Worm (Caenorhabditis elegans) whole organism, L2 larva: Measurements from ENCODE around the gene srw-118.
A peak's percentile ranks its signal among the peaks of the same experiment; 100 is the strongest.

ENCODE experiments used
- C34F6.9 ChIP-seq: fragments of 150-350 bp; optimal IDR thresholded peaks from 2 replicates; lab custom pipeline; 2014; ENCODE audit warnings: missing biosample characterization, missing genetic modification characterization
- F13H6.1 ChIP-seq: sonication (generic microtip); optimal IDR thresholded peaks from 2 replicates; lab custom pipeline; 2016; ENCODE audit warnings: missing genetic modification characterization, missing compliant biosample characterization
- Y55F3AM.14 ChIP-seq: fragments of 200-800 bp; sonication (Bioruptor generic); optimal IDR thresholded peaks from 2 replicates; lab custom pipeline; 2018; ENCODE audit warnings: mild to moderate bottlenecking, missing genetic modification characterization, missing compliant biosample characterization
- ZK546.5 ChIP-seq: sonication (generic microtip); optimal IDR thresholded peaks from 2 replicates; lab custom pipeline; 2017; ENCODE audit warnings: missing biosample characterization, missing genetic modification characterization
- alr-1 ChIP-seq: fragments of 150-350 bp; optimal IDR thresholded peaks from 2 replicates; lab custom pipeline; 2014; ENCODE audit warnings: missing biosample characterization, missing genetic modification characterization
- aly-2 ChIP-seq: fragments of 150-350 bp; optimal IDR thresholded peaks from 2 replicates; lab custom pipeline; 2014; ENCODE audit warnings: missing biosample characterization, missing genetic modification characterization
- blmp-1 ChIP-seq: sonication (generic microtip); optimal IDR thresholded peaks from 2 replicates; lab custom pipeline; 2017; ENCODE audit warnings: missing genetic modification characterization, mild to moderate bottlenecking, missing compliant biosample characterization, antibody characterized with exemption, moderate library complexity; ENCODE audit not compliant: insufficient read depth
- ceh-16 ChIP-seq: fragments of 150-350 bp; optimal IDR thresholded peaks from 2 replicates; lab custom pipeline; 2014; ENCODE audit warnings: missing biosample characterization, missing genetic modification characterization
- dmd-4 ChIP-seq: sonication (generic microtip); optimal IDR thresholded peaks from 2 replicates; lab custom pipeline; 2017; ENCODE audit warnings: missing biosample characterization, missing genetic modification characterization
- egl-27 ChIP-seq: sonication (generic microtip); optimal IDR thresholded peaks from 3 replicates; lab custom pipeline; 2017; ENCODE audit warnings: missing biosample characterization, missing genetic modification reagents, missing genetic modification characterization
- elt-1 ChIP-seq: fragments of 150-350 bp; optimal IDR thresholded peaks from 2 replicates; lab custom pipeline; 2014; ENCODE audit warnings: missing biosample characterization, missing genetic modification characterization
- elt-3 ChIP-seq: sonication (generic microtip); optimal IDR thresholded peaks from 2 replicates; lab custom pipeline; 2017; ENCODE audit warnings: missing biosample characterization, missing genetic modification characterization
- fos-1 ChIP-seq: fragments of 150-350 bp; optimal IDR thresholded peaks from 2 replicates; lab custom pipeline; 2014; ENCODE audit warnings: missing biosample characterization, missing genetic modification characterization
- gmeb-1 ChIP-seq: fragments of 150-350 bp; optimal IDR thresholded peaks from 2 replicates; lab custom pipeline; 2014; ENCODE audit warnings: missing biosample characterization, missing genetic modification characterization
- lin-11 ChIP-seq: fragments of 150-350 bp; sonication (generic microtip); optimal IDR thresholded peaks from 2 replicates; lab custom pipeline; 2014; ENCODE audit warnings: missing biosample characterization, missing genetic modification characterization, inconsistent platforms, mixed read lengths
- lin-13 ChIP-seq: fragments of 150-350 bp; optimal IDR thresholded peaks from 2 replicates; lab custom pipeline; 2014; ENCODE audit warnings: missing biosample characterization, missing genetic modification reagents, missing genetic modification characterization
- mdl-1 ChIP-seq, 2 experiments: fragments of 150-350 bp in 1 of 2; sonication (generic microtip) in 1 of 2; optimal IDR thresholded peaks; 2 replicates each; lab custom pipeline; 2017; ENCODE audit warnings: missing biosample characterization in 2 of 2, missing genetic modification characterization in 2 of 2
- nhr-11 ChIP-seq: fragments of 150-350 bp; optimal IDR thresholded peaks from 2 replicates; lab custom pipeline; 2014; ENCODE audit warnings: missing biosample characterization, missing genetic modification characterization
- nhr-129 ChIP-seq: fragments of 150-350 bp; optimal IDR thresholded peaks from 2 replicates; lab custom pipeline; 2014; ENCODE audit warnings: missing biosample characterization, missing genetic modification characterization
- nhr-23 ChIP-seq: fragments of 150-350 bp; optimal IDR thresholded peaks from 2 replicates; lab custom pipeline; 2014; ENCODE audit warnings: missing biosample characterization, missing genetic modification reagents, missing genetic modification characterization
- nhr-237 ChIP-seq: fragments of 150-350 bp; optimal IDR thresholded peaks from 2 replicates; lab custom pipeline; 2014; ENCODE audit warnings: missing biosample characterization, missing genetic modification characterization
- nhr-25 ChIP-seq: fragments of 150-350 bp; sonication (generic microtip); optimal IDR thresholded peaks from 3 replicates; lab custom pipeline; 2014; ENCODE audit warnings: missing biosample characterization, missing genetic modification characterization
- nhr-77 ChIP-seq: fragments of 150-350 bp; optimal IDR thresholded peaks from 2 replicates; lab custom pipeline; 2014; ENCODE audit warnings: missing biosample characterization, missing genetic modification characterization
- peb-1 ChIP-seq: fragments of 150-350 bp; optimal IDR thresholded peaks from 2 replicates; lab custom pipeline; 2014; ENCODE audit warnings: missing biosample characterization, missing genetic modification characterization
- sem-4 ChIP-seq: fragments of 150-350 bp; optimal IDR thresholded peaks from 2 replicates; lab custom pipeline; 2014; ENCODE audit warnings: missing biosample characterization, missing genetic modification reagents, missing genetic modification characterization
- skn-1 ChIP-seq: sonication (generic microtip); optimal IDR thresholded peaks from 2 replicates; lab custom pipeline; 2017; ENCODE audit warnings: missing biosample characterization, missing genetic modification characterization
- sma-9 ChIP-seq, 2 experiments: fragments of 150-350 bp in 1 of 2; sonication (generic microtip) in 1 of 2; optimal IDR thresholded peaks; 2 replicates each; lab custom pipeline; 2014 to 2016; ENCODE audit warnings: missing genetic modification characterization in 2 of 2, mild to moderate bottlenecking in 1 of 2, missing biosample characterization in 1 of 2, missing compliant biosample characterization in 1 of 2, missing genetic modification reagents in 1 of 2, moderate library complexity in 1 of 2
- snpc-4 ChIP-seq: fragments of 150-350 bp; optimal IDR thresholded peaks from 2 replicates; lab custom pipeline; 2014; ENCODE audit warnings: missing biosample characterization, missing genetic modification characterization
- unc-39 ChIP-seq: fragments of 150-350 bp; optimal IDR thresholded peaks from 2 replicates; lab custom pipeline; 2014; ENCODE audit warnings: missing biosample characterization, missing genetic modification characterization
- unc-62 ChIP-seq: fragments of 150-350 bp; optimal IDR thresholded peaks from 2 replicates; lab custom pipeline; 2014; ENCODE audit warnings: missing biosample characterization, missing genetic modification reagents, missing genetic modification characterization
- ztf-1 ChIP-seq: fragments of 200-800 bp; sonication (Bioruptor generic); conservative IDR thresholded peaks from 2 replicates; pipeline ENCODE4 v1.3.6; 2022; ENCODE audit warnings: missing genetic modification characterization, missing compliant biosample characterization
- ztf-11 ChIP-seq: sonication (generic microtip); optimal IDR thresholded peaks from 2 replicates; lab custom pipeline; 2017; ENCODE audit warnings: missing biosample characterization, missing genetic modification characterization
- ztf-4 ChIP-seq: fragments of 150-350 bp; optimal IDR thresholded peaks from 2 replicates; lab custom pipeline; 2014; ENCODE audit warnings: missing biosample characterization, missing genetic modification characterization

Gene srw-118

DNA sequence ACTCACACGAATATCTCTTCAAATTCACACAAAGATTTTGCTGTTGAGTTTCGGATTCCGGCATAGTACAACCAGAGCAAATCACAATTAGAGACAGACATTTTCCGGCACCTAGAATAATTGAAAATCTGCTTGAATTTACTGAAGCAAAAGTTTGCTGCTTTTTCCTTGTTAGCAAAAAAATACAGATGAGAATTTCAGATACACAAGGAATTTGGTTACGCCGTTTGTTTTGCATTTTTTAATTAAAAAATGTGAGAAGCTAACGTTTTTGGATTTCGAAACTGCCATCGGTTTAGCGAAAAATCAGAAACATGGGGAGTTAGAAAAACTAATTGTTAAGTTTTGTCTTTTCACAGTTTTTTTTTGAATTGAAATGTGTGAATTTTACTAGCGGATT, at the start of gene srw-118:
TSS of gene srw-118 (minus strand) at position 101 of the 400 bp plus-strand sequence.
- TF ChIP-seq nhr-25 (tag; lab: Kevin White, UChicago) (no peak), egl-27 (tag; lab: Kevin White, UChicago) (no peak), Y55F3AM.14 (no peak), elt-3 (no peak)
- TF ChIP-seq, all 48 proteins: peak for 0

DNA sequence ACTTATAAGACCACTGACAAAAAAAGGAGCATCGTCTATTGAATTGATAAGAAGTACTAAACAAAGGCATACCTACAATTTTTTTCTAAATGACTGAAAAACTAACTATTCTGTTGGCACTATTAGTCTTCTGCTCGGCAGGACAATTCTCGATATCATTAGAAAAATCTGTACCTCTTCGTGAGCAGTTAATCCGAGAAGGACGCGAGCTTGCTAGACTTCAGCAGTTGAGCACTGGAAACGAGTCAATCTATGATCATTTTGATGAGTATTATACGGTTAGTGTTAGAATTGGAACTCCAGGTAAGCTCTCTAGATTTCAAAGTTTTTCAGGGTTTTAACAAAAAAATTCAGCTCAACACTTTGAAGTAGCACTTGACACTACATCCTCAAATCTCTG, 48.3 kb upstream of the srw-118 start, which contains the start of gene asp-7:
TSS of gene asp-7 (plus strand) at position 81 of the 400 bp plus-strand sequence.
- TF ChIP-seq mdl-1 (tag; optimal IDR thresholded peaks at IDR 0.05; lab: Kevin White, UChicago) (no peak), unc-39 (tag; lab: Kevin White, UChicago) (no peak), nhr-237 (tag; lab: Kevin White, UChicago) (no peak), ztf-11 (tag; lab: Kevin White, UChicago) (no peak), skn-1 (tag; lab: Kevin White, UChicago) (no peak), nhr-11 (no peak), ZK546.5 (tag; lab: Kevin White, UChicago) (no peak), sem-4 (tag; lab: Kevin White, UChicago) (no peak), egl-27 (tag; lab: Kevin White, UChicago) (no peak), fos-1 (tag; lab: Kevin White, UChicago) (no peak), nhr-25 (tag; lab: Kevin White, UChicago) (no peak), nhr-23 (tag; lab: Kevin White, UChicago) (no peak), nhr-77 (no peak), nhr-129 (tag; lab: Kevin White, UChicago) (no peak), blmp-1 (no peak), F13H6.1 (tag; lab: Kevin White, UChicago) (no peak), aly-2 (no peak), unc-62 (GFP tag; lab: Kevin White, UChicago) (no peak)
- TF ChIP-seq, all 48 proteins: peak for 0

DNA sequence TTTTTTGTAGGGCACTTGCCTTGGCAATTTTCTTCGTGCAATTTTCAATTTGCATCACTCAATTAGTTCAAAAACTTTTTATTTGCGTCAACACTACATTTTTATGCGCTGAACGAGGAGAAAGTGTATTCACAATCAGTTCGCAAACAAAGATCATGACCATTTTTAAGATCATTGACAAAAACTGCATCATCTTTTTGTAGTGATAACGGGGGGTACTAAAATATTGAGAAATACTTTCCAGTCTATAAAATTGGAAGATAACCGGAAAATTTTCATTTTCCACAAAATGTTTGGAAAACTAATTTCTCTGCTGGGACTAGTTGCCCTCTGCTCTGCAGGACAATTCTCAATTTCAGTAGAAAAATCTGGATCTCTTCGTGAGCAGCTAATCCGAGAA, 44.4 kb upstream of the srw-118 start, which contains the start of gene asp-8:
TSS of gene asp-8 (plus strand) at position 276 of the 400 bp plus-strand sequence.
- TF ChIP-seq elt-1 (tag; lab: Kevin White, UChicago) (no peak), sma-9 (GFP tag; optimal IDR thresholded peaks at IDR 0.05; lab: Kevin White, UChicago) (peak; percentile 45), sma-9 (tag; optimal IDR thresholded peaks at IDR 0.05; lab: Kevin White, UChicago) (no peak), fos-1 (tag; lab: Kevin White, UChicago) (peak; percentile 28)

DNA sequence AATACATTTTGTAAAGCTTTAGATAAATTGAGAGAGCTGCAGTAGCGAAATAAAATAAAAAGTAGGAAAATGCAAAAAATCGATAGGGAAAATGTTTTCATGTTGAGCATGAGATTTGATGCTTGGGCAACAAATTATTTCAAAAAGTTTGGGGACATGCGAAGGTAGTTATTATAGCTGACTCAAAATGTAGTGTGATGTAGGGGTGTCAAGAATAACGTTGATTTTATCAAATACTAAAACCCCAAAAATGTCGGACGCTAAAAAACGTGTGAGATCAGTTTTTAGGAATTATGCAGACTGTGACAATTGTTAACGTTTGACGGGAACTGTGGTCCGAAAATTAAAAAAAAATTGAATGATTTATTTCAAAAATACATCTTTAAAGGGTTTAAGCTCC, 41.4 kb upstream of the srw-118 start, which contains the start of gene irld-12:
TSS of gene irld-12 (minus strand) at position 101 of the 400 bp plus-strand sequence.
- TF ChIP-seq elt-1 (tag; lab: Kevin White, UChicago), result no peak
- no peak for TF ChIP-seq C34F6.9 (tag; lab: Kevin White, UChicago)
- no peak for TF ChIP-seq nhr-23 (tag; lab: Kevin White, UChicago)
- TF ChIP-seq alr-1 (tag; lab: Kevin White, UChicago), result no peak
- no peak for TF ChIP-seq sem-4 (tag; lab: Kevin White, UChicago)
- TF ChIP-seq unc-62 (GFP tag; lab: Kevin White, UChicago), result no peak
- TF ChIP-seq dmd-4 (tag; lab: Kevin White, UChicago), result no peak
- no peak for TF ChIP-seq sma-9 (GFP tag; optimal IDR thresholded peaks at IDR 0.05; lab: Kevin White, UChicago)
- TF ChIP-seq sma-9 (tag; optimal IDR thresholded peaks at IDR 0.05; lab: Kevin White, UChicago), result no peak
- no peak for TF ChIP-seq peb-1 (tag; lab: Kevin White, UChicago)
- TF ChIP-seq ceh-16 (tag; lab: Kevin White, UChicago), result no peak
- TF ChIP-seq skn-1 (tag; lab: Kevin White, UChicago), result no peak
- no peak for TF ChIP-seq elt-3
- TF ChIP-seq, all 48 proteins: peak for 0

DNA sequence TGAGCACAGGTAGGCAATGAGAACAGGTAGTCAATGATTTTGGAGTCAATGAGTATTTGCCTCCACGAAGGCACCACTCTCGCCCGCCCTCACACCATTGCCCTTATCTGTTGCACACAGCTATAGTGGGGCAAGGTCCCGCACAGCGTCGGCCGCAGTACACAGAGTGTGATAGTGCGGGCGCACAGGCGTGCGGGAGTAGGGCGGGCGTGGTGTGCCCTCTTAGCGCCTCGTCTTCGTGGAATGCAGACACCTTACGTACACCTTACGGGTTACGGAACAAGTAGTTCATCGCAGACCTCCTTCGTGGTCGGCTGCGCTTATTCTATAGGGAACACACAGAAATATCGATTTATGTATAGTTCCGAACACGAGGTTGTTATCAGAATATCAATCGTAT, 38.1 kb upstream of the srw-118 start:
- no peak for TF ChIP-seq gmeb-1
- no peak for TF ChIP-seq ztf-1 (GFP tag; lab: Robert Waterston, UW)

DNA sequence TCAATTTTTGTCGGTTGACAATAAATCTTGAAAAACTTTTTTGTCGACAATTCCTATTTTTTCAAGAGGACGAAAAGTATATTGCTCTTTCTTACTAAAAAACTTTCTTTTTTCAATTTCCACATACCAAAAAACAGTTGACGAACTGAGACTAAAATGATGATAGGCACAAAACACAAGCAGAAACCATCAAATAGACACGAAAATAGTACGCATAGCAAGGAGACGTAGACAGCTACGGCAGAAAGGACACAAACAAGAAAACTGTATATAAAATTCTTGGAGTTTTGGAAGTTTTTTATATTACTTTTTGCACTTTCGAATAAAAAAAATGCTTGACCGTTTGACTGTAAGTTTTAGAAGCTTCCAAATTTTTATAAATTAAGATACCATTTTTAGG, 34.3 kb upstream of the srw-118 start, which contains the start of gene K12D9.1:
TSS of gene K12D9.1 (plus strand) at position 301 of the 400 bp plus-strand sequence.
- TF ChIP-seq alr-1 (tag; lab: Kevin White, UChicago) (no peak), lin-13 (GFP tag; lab: Kevin White, UChicago) (no peak), egl-27 (tag; lab: Kevin White, UChicago) (no peak), unc-39 (tag; lab: Kevin White, UChicago) (no peak), ztf-4 (no peak), snpc-4 (tag; lab: Kevin White, UChicago) (no peak), lin-11 (tag; lab: Kevin White, UChicago) (no peak)
